Fruit fly (Drosophila melanogaster): ENCODE results near the gene CG9519.

The CG9519 gene

dm6 chrX:14824690-14825469 is 31.3 kb downstream of the CG9519 start (continued):
- no peak for TF ChIP-seq CG4617 (GFP tag; optimal IDR thresholded peaks at IDR 0.05; ENCODE audit: borderline replicate concordance)
- TF ChIP-seq Camta (GFP tag; optimal IDR thresholded peaks at IDR 0.05): no peak
- no peak for TF ChIP-seq fd64A (GFP tag; optimal IDR thresholded peaks at IDR 0.05)
- TF ChIP-seq gsb-n (tag; optimal IDR thresholded peaks at IDR 0.05): no peak
- 0 out of 3 replicates have a peak, but pooled peaks have one; percentile 7 for TF ChIP-seq so (GFP tag; IDR thresholded peaks at IDR 0.05)
- peak; percentile 35 to 44 for TF ChIP-seq Trl (optimal IDR thresholded peaks at IDR 0.05)
- TF ChIP-seq Trl (GFP tag; optimal IDR thresholded peaks at IDR 0.05): no peak
- TF ChIP-seq CG9876 (GFP tag; optimal IDR thresholded peaks at IDR 0.05): no peak
- TF ChIP-seq onecut (GFP tag; IDR thresholded peaks at IDR 0.05): peak; percentile 94
- no peak for TF ChIP-seq CG3995 (GFP tag; optimal IDR thresholded peaks at IDR 0.05)
- no peak for TF ChIP-seq hb (GFP tag; IDR thresholded peaks at IDR 0.05; ENCODE audit: partially characterized antibody)
- TF ChIP-seq unc-4 (GFP tag; IDR thresholded peaks at IDR 0.05; ENCODE audit: partially characterized antibody): no peak
- peak; percentile 38 for TF ChIP-seq cg (GFP tag; optimal IDR thresholded peaks at IDR 0.05)
- peak; percentile 42 for TF ChIP-seq CG1832 (GFP tag; optimal IDR thresholded peaks at IDR 0.05)
- peak; percentile 51 for TF ChIP-seq Med (GFP tag)
- TF ChIP-seq yki (optimal IDR thresholded peaks at IDR 0.05): no peak
- TF ChIP-seq CG8089 (GFP tag; optimal IDR thresholded peaks at IDR 0.05): no peak
- TF ChIP-seq sqz (GFP tag; optimal IDR thresholded peaks at IDR 0.05): no peak
- no peak for TF ChIP-seq CG32532 (GFP tag; IDR thresholded peaks at IDR 0.05)
- TF ChIP-seq dmrt11E (tag; optimal IDR thresholded peaks at IDR 0.05): no peak
- 0 out of 2 replicates have a peak, but pooled peaks have one; percentile 23 for TF ChIP-seq Awh (GFP tag; IDR thresholded peaks at IDR 0.05)
- no peak for TF ChIP-seq shn (GFP tag; optimal IDR thresholded peaks at IDR 0.05)
- no peak for TF ChIP-seq Bdp1 (GFP tag; optimal IDR thresholded peaks at IDR 0.05)
- TF ChIP-seq br (optimal IDR thresholded peaks at IDR 0.05): no peak
- no peak for TF ChIP-seq rib (GFP tag; IDR thresholded peaks at IDR 0.05)
- no peak for TF ChIP-seq slp2 (GFP tag; optimal IDR thresholded peaks at IDR 0.05)
- TF ChIP-seq tgo (GFP tag; IDR thresholded peaks at IDR 0.05): no peak
- no peak for TF ChIP-seq CG12236 (GFP tag; optimal IDR thresholded peaks at IDR 0.05)
- no peak for TF ChIP-seq fu2 (GFP tag; optimal IDR thresholded peaks at IDR 0.05)
- TF ChIP-seq zf30C (GFP tag; optimal IDR thresholded peaks at IDR 0.05): no peak
- TF ChIP-seq CG15601 (tag; optimal IDR thresholded peaks at IDR 0.05): no peak
- TF ChIP-seq Kr (GFP tag; optimal IDR thresholded peaks at IDR 0.05): no peak
- TF ChIP-seq CG16863 (GFP tag; optimal IDR thresholded peaks at IDR 0.05): no peak
- TF ChIP-seq Pdp1 (GFP tag; optimal IDR thresholded peaks at IDR 0.05): peak in 1 of 2 experiments; percentile 32
- no peak for TF ChIP-seq B-H1 (GFP tag; IDR thresholded peaks at IDR 0.05)
- TF ChIP-seq E2f1 (GFP tag; IDR thresholded peaks at IDR 0.05): no peak
- TF ChIP-seq CG4328 (GFP tag; optimal IDR thresholded peaks at IDR 0.05): no peak
- TF ChIP-seq CG2202 (tag; optimal IDR thresholded peaks at IDR 0.05): no peak
- TF ChIP-seq CG3065 (GFP tag; optimal IDR thresholded peaks at IDR 0.05): peak; percentile 48
- TF ChIP-seq tup (GFP tag; optimal IDR thresholded peaks at IDR 0.05): no peak

- TF ChIP-seq hkb (optimal IDR thresholded peaks at IDR 0.05): no peak
- TF ChIP-seq hkb (GFP tag; IDR thresholded peaks at IDR 0.05): peak; percentile 56; the same call in 1 of the 2 replicates
- TF ChIP-seq CG8359 (GFP tag; optimal IDR thresholded peaks at IDR 0.05; ENCODE audit: borderline replicate concordance): no peak
- TF ChIP-seq Hr51 (GFP tag; optimal IDR thresholded peaks at IDR 0.05): peak in 1 of 2 experiments; percentile 23
- peak; percentile 12 for TF ChIP-seq tio (GFP tag; optimal IDR thresholded peaks at IDR 0.05)
- TF ChIP-seq CG2129 (GFP tag; IDR thresholded peaks at IDR 0.05; ENCODE audit: partially characterized antibody): no peak
- TF ChIP-seq dysf (GFP tag; IDR thresholded peaks at IDR 0.05): peak; percentile 27; the same call in 1 of the 3 replicates
- TF ChIP-seq CG17328 (GFP tag; IDR thresholded peaks at IDR 0.05): 0 out of 2 replicates have a peak, but pooled peaks have one; percentile 19
- no peak for TF ChIP-seq rib (GFP tag; IDR thresholded peaks at IDR 0.05)
- no peak for TF ChIP-seq CG7928 (GFP tag; optimal IDR thresholded peaks at IDR 0.05)
- no peak for TF ChIP-seq CG4360 (GFP tag; IDR thresholded peaks at IDR 0.05)
- peak; percentile 18; the same call in 1 of the 2 replicates for TF ChIP-seq CG32532 (GFP tag; IDR thresholded peaks at IDR 0.05)
- peak; percentile 8 for TF ChIP-seq CG30403 (GFP tag; optimal IDR thresholded peaks at IDR 0.05)
- TF ChIP-seq HLH3B (GFP tag; IDR thresholded peaks at IDR 0.05): 0 out of 2 replicates have a peak, but pooled peaks have one; percentile 13
- TF ChIP-seq CG2120 (GFP tag; optimal IDR thresholded peaks at IDR 0.05): peak; percentile 12
These were observed 43.9 kb downstream of the CG9519 start for dm6 chrX:14812239-14812638.

Measured in whole organism, embryonic.